Worm (Caenorhabditis elegans) whole organism, late embryonic: ENCODE data around the gene hrg-2.

Experiments
- F13H6.1 ChIP-seq: sonication (generic microtip); optimal IDR thresholded peaks from 2 replicates; lab custom pipeline; 2016; ENCODE audit warnings: missing genetic modification characterization, missing compliant biosample characterization
- pha-4 ChIP-seq: fragments of 150-350 bp; optimal IDR thresholded peaks from 2 replicates; lab custom pipeline; 2018; ENCODE audit warnings: missing biosample characterization, missing genetic modification reagents, missing genetic modification characterization
- syd-9 ChIP-seq: sonication (generic microtip); optimal IDR thresholded peaks from 2 replicates; lab custom pipeline; 2016; ENCODE audit warnings: mild to moderate bottlenecking, missing genetic modification characterization, moderate library complexity, missing compliant biosample characterization

ce11 chrV:12386154-12386553 lies 24.2 kb downstream of the hrg-2 start, which contains the start of gene K01D12.15:
- TF ChIP-seq F13H6.1 (tag; lab: Kevin White, UChicago) (no peak), pha-4 (no peak), syd-9 (tag; lab: Kevin White, UChicago) (no peak)
